Worm (Caenorhabditis elegans): ENCODE results near the gene R11D1.12.

- TF ChIP-seq tra-4 (tag; optimal IDR thresholded peaks at IDR 0.05) (no peak), aly-1 (tag; optimal IDR thresholded peaks at IDR 0.05) (no peak), hmg-4 (GFP tag; optimal IDR thresholded peaks at IDR 0.05) (no peak), hnd-1 (tag; optimal IDR thresholded peaks at IDR 0.05) (no peak), tbx-37 (GFP tag; conservative IDR thresholded peaks at IDR 0.05) (no peak), ceh-13 (GFP tag; optimal IDR thresholded peaks at IDR 0.05) (no peak)
Measured at ce11 chrV:12754839-12755238, 29.0 kb upstream of the R11D1.12 start, which contains the start of gene gpa-13.
